Worm (Caenorhabditis elegans) whole organism, late embryonic: Measurements from ENCODE around the gene col-69.

Source experiments
- Y22D7AL.16 ChIP-seq: sonication (generic microtip); optimal IDR thresholded peaks from 2 replicates; lab custom pipeline; 2016; ENCODE audit warnings: missing genetic modification characterization, missing compliant biosample characterization
- pax-1 ChIP-seq: fragments of 150-350 bp; optimal IDR thresholded peaks from 2 replicates; lab custom pipeline; 2014; ENCODE audit warnings: missing biosample characterization, missing genetic modification characterization
- pha-2 ChIP-seq: sonication (generic microtip); optimal IDR thresholded peaks from 2 replicates; lab custom pipeline; 2017; ENCODE audit warnings: mild to moderate bottlenecking, missing genetic modification characterization, missing compliant biosample characterization
- pha-4 ChIP-seq: fragments of 150-350 bp; optimal IDR thresholded peaks from 2 replicates; lab custom pipeline; 2018; ENCODE audit warnings: missing biosample characterization, missing genetic modification reagents, missing genetic modification characterization
- tbx-2 ChIP-seq: sonication (generic microtip); optimal IDR thresholded peaks from 2 replicates; lab custom pipeline; 2016; ENCODE audit warnings: missing genetic modification characterization, missing compliant biosample characterization
- ttx-3 ChIP-seq: sonication (generic microtip); optimal IDR thresholded peaks from 2 replicates; lab custom pipeline; 2016; ENCODE audit warnings: missing genetic modification reagents, missing genetic modification characterization, missing compliant biosample characterization
- unc-55 ChIP-seq: sonication (generic microtip); optimal IDR thresholded peaks from 2 replicates; lab custom pipeline; 2017; ENCODE audit warnings: missing biosample characterization, missing genetic modification reagents, missing genetic modification characterization
- unc-86 ChIP-seq: sonication (generic microtip); optimal IDR thresholded peaks from 2 replicates; lab custom pipeline; 2016; ENCODE audit warnings: missing genetic modification characterization, missing compliant biosample characterization

- no peak for TF ChIP-seq unc-86 (tag; lab: Kevin White, UChicago)
- TF ChIP-seq ttx-3 (tag; lab: Kevin White, UChicago) = no peak
- no peak for TF ChIP-seq Y22D7AL.16 (tag; lab: Kevin White, UChicago)
- no peak for TF ChIP-seq tbx-2
- no peak for TF ChIP-seq unc-55 (GFP tag; lab: Kevin White, UChicago)
- TF ChIP-seq pha-4 (tag; lab: Kevin White, UChicago) = no peak
- no peak for TF ChIP-seq pha-2
- TF ChIP-seq pax-1 = no peak
These were observed 15.2 kb upstream of the col-69 start for ce11 chrII:320783-321182.
